Fruit fly (Drosophila melanogaster) whole organism, pupa: Measurements from ENCODE around the gene CG14400.

Experiments used
- CG15710 ChIP-seq: fragments of 200-800 bp; sonication (Bioruptor generic); optimal IDR thresholded peaks from 2 replicates; lab custom pipeline; 2018; ENCODE audit warnings: missing biosample characterization, mild to moderate bottlenecking, missing genetic modification characterization, moderate library complexity
- CG17806 ChIP-seq: fragments of 200-800 bp; sonication (Bioruptor generic); optimal IDR thresholded peaks from 2 replicates; lab custom pipeline; 2018; ENCODE audit warnings: missing biosample characterization, mild to moderate bottlenecking, missing genetic modification characterization, moderate library complexity
- CG8159 ChIP-seq: fragments of 200-800 bp; sonication (Bioruptor generic); optimal IDR thresholded peaks from 3 replicates; lab custom pipeline; 2018; ENCODE audit warnings: missing biosample characterization, mild to moderate bottlenecking, missing genetic modification characterization, moderate library complexity
- CG8301 ChIP-seq: fragments of 200-800 bp; sonication (Bioruptor generic); optimal IDR thresholded peaks from 2 replicates; lab custom pipeline; 2018; ENCODE audit warnings: missing biosample characterization, mild to moderate bottlenecking, missing genetic modification characterization
- EcR ChIP-seq: fragments of 200-800 bp; sonication (Bioruptor generic); optimal IDR thresholded peaks from 3 replicates; lab custom pipeline; 2019; ENCODE audit warnings: missing biosample characterization, missing genetic modification characterization, mild to moderate bottlenecking, moderate library complexity, missing genetic modification reagents
- Ets98B ChIP-seq: fragments of 200-800 bp; sonication (Bioruptor generic); IDR thresholded peaks from 2 replicates; pipeline ENCODE4 v1.3.6; 2022; ENCODE audit warnings: missing biosample characterization, missing genetic modification characterization
- Pif1B ChIP-seq: fragments of 200-800 bp; sonication (Bioruptor generic); optimal IDR thresholded peaks from 3 replicates; lab custom pipeline; 2016; ENCODE audit warnings: missing biosample characterization, missing genetic modification characterization
- Snoo ChIP-seq: fragments of 200-800 bp; sonication (Bioruptor generic); optimal IDR thresholded peaks from 3 replicates; lab custom pipeline; 2017; ENCODE audit warnings: missing biosample characterization, mild to moderate bottlenecking, missing genetic modification characterization, inconsistent platforms
- fd96Ca ChIP-seq: fragments of 200-800 bp; sonication (Bioruptor generic); IDR thresholded peaks from 3 replicates; pipeline ENCODE4 v1.3.6; 2022; ENCODE audit warnings: missing biosample characterization, missing genetic modification characterization
- gl ChIP-seq: fragments of 200-800 bp; sonication (Bioruptor generic); optimal IDR thresholded peaks from 2 replicates; lab custom pipeline; 2018; ENCODE audit warnings: missing biosample characterization, mild to moderate bottlenecking, missing genetic modification characterization
- rn ChIP-seq: fragments of 200-800 bp; sonication (Bioruptor generic); IDR thresholded peaks from 2 replicates; pipeline ENCODE4 v1.3.6; 2022; ENCODE audit warnings: missing biosample characterization, missing genetic modification characterization

- peak; percentile 36; the same call in 1 of the 3 replicates for TF ChIP-seq fd96Ca (GFP tag; lab: Robert Waterston, UW)
- TF ChIP-seq gl (tag; lab: Kevin White, UChicago) = no peak
- TF ChIP-seq Snoo (tag; lab: Kevin White, UChicago) = no peak
- TF ChIP-seq CG17806 (tag; lab: Kevin White, UChicago) = no peak
- TF ChIP-seq CG8159 (tag; lab: Kevin White, UChicago) = no peak
- no peak for TF ChIP-seq rn
- peak; percentile 70 for TF ChIP-seq EcR
- TF ChIP-seq Pif1B (GFP tag; lab: Kevin White, UChicago) = no peak
- TF ChIP-seq CG8301 = no peak
- TF ChIP-seq Ets98B (GFP tag; lab: Robert Waterston, UW) = peak; percentile 57
- TF ChIP-seq CG15710 (tag; lab: Kevin White, UChicago) = no peak
Observed at dm6 chr2L:20822489-20823195, 35.0 kb downstream of the CG14400 start, which contains the start of gene CG9331.
